Fruit fly (Drosophila melanogaster): ENCODE results near the gene CG5004.

CG5004 gene

DNA sequence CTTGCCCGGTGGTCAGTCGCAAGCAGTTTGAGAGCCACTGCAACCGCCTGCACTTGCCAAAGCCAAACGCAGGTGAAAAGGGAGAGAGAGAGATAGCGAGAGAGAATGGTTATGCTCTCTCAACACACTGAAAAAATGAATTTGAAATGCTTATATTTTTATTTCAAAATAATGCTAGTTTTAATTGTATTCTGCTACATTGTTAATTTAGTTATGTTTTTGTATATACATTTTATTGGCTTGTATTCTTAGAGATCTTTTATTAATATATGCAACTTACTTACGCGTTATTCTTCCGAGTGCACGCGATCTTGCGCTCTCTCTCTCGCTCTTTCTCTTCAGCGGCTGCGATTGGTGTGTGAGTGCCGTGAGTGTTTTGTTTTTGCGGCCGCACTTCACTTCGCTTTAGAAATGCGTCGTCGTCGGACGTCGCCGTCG lies 71.1 kb downstream of the CG5004 start (continued):
- TF ChIP-seq Lpt (GFP tag; optimal IDR thresholded peaks at IDR 0.05) = no peak
- TF ChIP-seq OdsH (GFP tag; optimal IDR thresholded peaks at IDR 0.05) = peak; percentile 34
- peak; percentile 29 for TF ChIP-seq achi (GFP tag; optimal IDR thresholded peaks at IDR 0.05)
- TF ChIP-seq Blimp-1 (GFP tag; optimal IDR thresholded peaks at IDR 0.05) = peak; percentile 92
- TF ChIP-seq CG3032 (tag; optimal IDR thresholded peaks at IDR 0.05) = peak; percentile 98
- peak; percentile 97 for TF ChIP-seq CG6854 (GFP tag; optimal IDR thresholded peaks at IDR 0.05)
- TF ChIP-seq Hr4 (GFP tag; optimal IDR thresholded peaks at IDR 0.05) = peak; percentile 97
- no peak for TF ChIP-seq Smox (GFP tag; optimal IDR thresholded peaks at IDR 0.05)
- peak; percentile 49 for TF ChIP-seq acj6 (GFP tag; optimal IDR thresholded peaks at IDR 0.05)
- TF ChIP-seq svp (GFP tag) = peak; percentile 100
- peak; percentile 92 for TF ChIP-seq fd85E (GFP tag; optimal IDR thresholded peaks at IDR 0.05)
- TF ChIP-seq CG16779 (tag; optimal IDR thresholded peaks at IDR 0.05) = peak; percentile 95
- TF ChIP-seq salr (GFP tag; optimal IDR thresholded peaks at IDR 0.05) = peak; percentile 89 to 93
- TF ChIP-seq dsx (GFP tag; optimal IDR thresholded peaks at IDR 0.05; ENCODE audit: poor library complexity, severe bottlenecking) = peak; percentile 99
- TF ChIP-seq CG6808 (GFP tag; optimal IDR thresholded peaks at IDR 0.05) = peak; percentile 96
- no peak for TF ChIP-seq dac (GFP tag; optimal IDR thresholded peaks at IDR 0.05)
- TF ChIP-seq CG11762 (GFP tag; optimal IDR thresholded peaks at IDR 0.05; ENCODE audit: insufficient read depth) = peak; percentile 98
- no peak for TF ChIP-seq CG6792 (GFP tag; optimal IDR thresholded peaks at IDR 0.05)
- peak; percentile 84 for TF ChIP-seq Sox15 (GFP tag; optimal IDR thresholded peaks at IDR 0.05)
- no peak for TF ChIP-seq fd59A (GFP tag; optimal IDR thresholded peaks at IDR 0.05)

DNA sequence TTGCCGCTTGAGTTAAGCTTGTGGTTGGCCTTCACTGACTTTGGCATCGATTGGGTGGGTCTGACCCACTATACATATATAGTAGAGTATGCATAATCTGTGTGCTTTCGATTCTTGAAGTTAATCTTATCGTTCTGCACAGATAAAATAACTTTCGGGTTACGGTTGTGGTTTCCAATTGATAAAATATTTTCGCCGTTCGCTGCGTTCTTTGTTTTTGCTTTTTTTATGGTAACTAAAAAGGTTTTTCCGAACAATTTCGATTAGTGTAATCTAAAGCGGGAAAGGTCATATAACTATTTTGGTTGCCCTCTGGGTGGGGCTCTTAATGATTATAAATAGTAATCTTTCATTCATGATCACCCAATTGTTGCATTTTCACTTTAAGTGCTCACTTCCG lies 73.1 kb downstream of the CG5004 start:
- TF ChIP-seq esn (GFP tag; optimal IDR thresholded peaks at IDR 0.05) = no peak
- TF ChIP-seq CG6163 (GFP tag; IDR thresholded peaks at IDR 0.05) = no peak
- no peak for TF ChIP-seq Sox15 (GFP tag; optimal IDR thresholded peaks at IDR 0.05)
- no peak for TF ChIP-seq CG11762 (GFP tag; optimal IDR thresholded peaks at IDR 0.05; ENCODE audit: insufficient read depth)
- TF ChIP-seq achi (GFP tag; optimal IDR thresholded peaks at IDR 0.05) = no peak
- no peak for TF ChIP-seq Sox14 (GFP tag; optimal IDR thresholded peaks at IDR 0.05)
- no peak for TF ChIP-seq fd85E (GFP tag; optimal IDR thresholded peaks at IDR 0.05)
- no peak for TF ChIP-seq Ets21C (GFP tag; optimal IDR thresholded peaks at IDR 0.05)
- TF ChIP-seq Eip75B (GFP tag; optimal IDR thresholded peaks at IDR 0.05) = no peak
- TF ChIP-seq CG3919 (GFP tag; optimal IDR thresholded peaks at IDR 0.05) = no peak
- TF ChIP-seq Met (GFP tag; optimal IDR thresholded peaks at IDR 0.05) = no peak
- no peak for TF ChIP-seq Blimp-1 (GFP tag; optimal IDR thresholded peaks at IDR 0.05)
- no peak for TF ChIP-seq CG11294 (GFP tag; IDR thresholded peaks at IDR 0.05)
- TF ChIP-seq Hr38 (GFP tag; optimal IDR thresholded peaks at IDR 0.05) = no peak
- TF ChIP-seq Eip78C (GFP tag) = no peak
- TF ChIP-seq CG1621 (tag; optimal IDR thresholded peaks at IDR 0.05) = no peak
- no peak for TF ChIP-seq dsx (GFP tag; optimal IDR thresholded peaks at IDR 0.05; ENCODE audit: poor library complexity, severe bottlenecking)
- no peak for TF ChIP-seq Sox102F (GFP tag; optimal IDR thresholded peaks at IDR 0.05)

DNA sequence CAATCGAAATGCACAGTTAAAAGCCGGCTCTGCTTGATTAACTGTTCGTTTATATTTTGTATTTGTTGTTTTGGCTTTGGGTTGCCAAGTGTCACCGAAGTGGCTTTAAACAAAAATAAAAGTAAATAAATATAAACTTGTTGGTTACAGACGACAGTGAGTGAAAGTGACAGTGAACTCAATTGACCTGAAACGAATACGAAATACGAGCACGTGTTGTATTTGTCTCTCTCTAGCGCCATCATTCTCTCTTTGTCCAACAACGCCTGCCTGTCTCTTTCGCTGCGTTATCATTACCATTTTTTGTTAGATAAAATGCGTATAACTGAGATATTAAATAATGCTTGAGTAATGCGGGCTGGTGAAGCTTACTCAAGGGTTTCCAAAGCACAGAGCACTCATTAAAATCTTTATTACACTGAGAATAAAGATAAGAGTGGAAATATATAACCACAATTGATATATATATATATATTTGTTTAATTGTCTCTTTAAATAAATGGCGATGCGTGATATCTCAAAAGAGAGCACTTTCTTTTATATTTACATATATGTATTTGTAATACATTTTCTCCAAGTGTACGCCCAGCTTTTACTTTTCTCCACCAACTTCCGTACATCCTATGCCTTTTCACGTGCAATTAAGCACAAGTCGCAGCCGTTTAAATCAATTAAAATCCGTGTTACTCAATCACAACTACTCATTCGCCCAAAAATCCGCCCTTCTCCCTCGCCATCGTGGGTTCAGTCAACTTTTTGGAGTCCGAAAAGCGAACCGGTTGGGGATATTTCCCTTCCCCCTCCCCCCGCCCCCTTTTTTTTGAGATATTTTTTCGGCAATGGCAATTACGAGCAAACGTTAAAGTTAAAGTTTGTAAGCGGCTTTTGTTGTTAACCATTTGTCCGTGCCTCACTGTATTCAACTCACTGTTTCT lies 74.1 kb downstream of the CG5004 start:
- TF ChIP-seq Eip93F (GFP tag; optimal IDR thresholded peaks at IDR 0.05) (no peak), Hr39 (GFP tag; optimal IDR thresholded peaks at IDR 0.05) (no peak), pdm3 (GFP tag; optimal IDR thresholded peaks at IDR 0.05) (no peak), fd59A (GFP tag; optimal IDR thresholded peaks at IDR 0.05) (no peak), CG15336 (GFP tag; IDR thresholded peaks at IDR 0.05) (peak; percentile 52; the same call in 1 of the 2 replicates), Gug (GFP tag; IDR thresholded peaks at IDR 0.05) (no peak), svp (GFP tag) (peak; percentile 69), CG3919 (GFP tag; optimal IDR thresholded peaks at IDR 0.05) (peak; percentile 23), fd85E (GFP tag; optimal IDR thresholded peaks at IDR 0.05) (no peak), Hr38 (GFP tag; optimal IDR thresholded peaks at IDR 0.05) (no peak), CG6854 (GFP tag; optimal IDR thresholded peaks at IDR 0.05) (no peak), Hr4 (GFP tag; optimal IDR thresholded peaks at IDR 0.05) (peak; percentile 10), CG16779 (tag; optimal IDR thresholded peaks at IDR 0.05) (no peak), CG31627 (GFP tag; optimal IDR thresholded peaks at IDR 0.05) (no peak), CG11902 (GFP tag; optimal IDR thresholded peaks at IDR 0.05) (no peak), CG32006 (GFP tag; optimal IDR thresholded peaks at IDR 0.05) (peak; percentile 53), CG8119 (GFP tag; IDR thresholded peaks at IDR 0.05) (peak; percentile 50; the same call in 2 of the 3 replicates), ss (GFP tag; optimal IDR thresholded peaks at IDR 0.05) (no peak), eg (GFP tag; IDR thresholded peaks at IDR 0.05) (no peak), CG3032 (tag; optimal IDR thresholded peaks at IDR 0.05) (no peak), CG11762 (GFP tag; optimal IDR thresholded peaks at IDR 0.05; ENCODE audit: insufficient read depth) (no peak), dac (GFP tag; optimal IDR thresholded peaks at IDR 0.05) (no peak), Eip75B (GFP tag; optimal IDR thresholded peaks at IDR 0.05) (no peak), fkh (GFP tag; optimal IDR thresholded peaks at IDR 0.05) (no peak), Ets21C (GFP tag; optimal IDR thresholded peaks at IDR 0.05) (no peak), Sox14 (GFP tag; optimal IDR thresholded peaks at IDR 0.05) (no peak)

All from whole organism, prepupa.